Fruit fly (Drosophila melanogaster) whole organism, adult: ENCODE measurements around the gene CG9123.

ENCODE experiments used
- CG14711 ChIP-seq: fragments of 200-800 bp; sonication (Bioruptor generic); optimal IDR thresholded peaks from 2 replicates; lab custom pipeline; 2018; ENCODE audit warnings: missing biosample characterization, mild to moderate bottlenecking, missing genetic modification characterization, moderate library complexity
- cic ChIP-seq: fragments of 200-800 bp; sonication (Bioruptor generic); optimal IDR thresholded peaks from 2 replicates; lab custom pipeline; 2017; ENCODE audit warnings: missing biosample characterization, mild to moderate bottlenecking, missing genetic modification characterization, moderate library complexity
- kay ChIP-seq: fragments of 200-800 bp; sonication (Bioruptor generic); peaks from one replicate; lab custom pipeline; 2016; ENCODE audit warnings: missing biosample characterization, missing genetic modification characterization, borderline replicate concordance

DNA sequence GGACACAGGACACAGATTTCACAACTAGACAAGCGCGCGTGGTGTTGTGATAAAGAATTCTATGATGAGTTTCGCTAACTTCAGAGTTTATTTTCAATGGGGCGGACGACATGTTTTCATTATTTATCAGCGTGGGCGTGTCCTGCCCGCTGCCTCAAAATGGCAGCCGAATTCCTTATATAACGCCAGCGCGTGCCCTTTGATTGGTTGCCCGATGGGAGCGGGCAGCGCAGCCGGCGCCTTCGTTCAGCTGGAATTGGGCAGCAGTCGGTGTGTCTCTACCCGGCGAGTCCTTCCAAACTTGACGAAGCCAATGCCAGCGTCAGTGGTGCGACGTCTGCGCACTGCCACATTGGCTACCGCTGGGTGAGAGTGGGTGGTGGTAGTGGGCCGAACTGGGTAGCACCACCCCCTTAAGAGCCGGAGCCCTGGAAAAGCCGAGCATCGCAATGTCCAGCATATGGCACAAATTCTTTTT is 37.1 kb upstream of the CG9123 start, which contains the start of gene acj6:
- no peak for TF ChIP-seq CG14711
- TF ChIP-seq cic (GFP tag; lab: Kevin White, UChicago), result no peak
- no peak for TF ChIP-seq kay (GFP tag; lab: Kevin White, UChicago)
